Worm (Caenorhabditis elegans): ENCODE results near the gene Y108F1.5.

DNA sequence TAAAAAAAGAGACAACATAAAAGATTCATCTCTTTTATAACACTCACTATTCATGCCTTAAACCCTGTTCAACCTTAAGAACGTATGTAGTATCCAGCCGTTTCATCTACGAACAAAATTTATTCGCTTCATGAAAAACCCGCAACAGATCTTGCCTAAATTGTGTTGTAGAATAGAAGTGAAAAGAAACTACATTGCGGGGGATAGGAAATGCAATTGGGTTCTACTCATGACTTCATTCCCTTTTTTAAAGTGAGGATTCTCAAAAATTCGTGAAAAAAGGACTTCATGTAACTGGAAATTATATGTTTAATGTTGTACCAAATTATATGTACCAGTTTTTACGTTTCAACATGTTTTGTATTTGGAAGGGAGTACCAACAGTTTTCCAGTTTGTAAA lies 35.3 kb upstream of the Y108F1.5 start:
- TF ChIP-seq flt-1 (GFP tag; IDR thresholded peaks at IDR 0.05), result no peak
- TF ChIP-seq B0310.2 (tag; optimal IDR thresholded peaks at IDR 0.05), result no peak
- TF ChIP-seq pes-1 (GFP tag; IDR thresholded peaks at IDR 0.05), result no peak
- TF ChIP-seq F13C5.2 (tag; optimal IDR thresholded peaks at IDR 0.05), result no peak
- no peak for TF ChIP-seq hnd-1 (tag; optimal IDR thresholded peaks at IDR 0.05)

Measured in whole organism, early embryonic.